Fruit fly (Drosophila melanogaster) whole organism, embryonic: Measurements from ENCODE around the gene Scgalpha.

Source experiments
- Blimp-1 ChIP-seq: fragments of 200-800 bp; sonication (Bioruptor generic); optimal IDR thresholded peaks from 3 replicates; lab custom pipeline; 2018; ENCODE audit warnings: missing biosample characterization, missing genetic modification characterization, mild to moderate bottlenecking, moderate library complexity, missing genetic modification reagents
- CG10147 ChIP-seq: fragments of 200-800 bp; sonication (Bioruptor generic); optimal IDR thresholded peaks from 2 replicates; lab custom pipeline; 2019; ENCODE audit warnings: missing biosample characterization, mild to moderate bottlenecking, missing genetic modification characterization, moderate library complexity
- CG10543 ChIP-seq: fragments of 200-800 bp; sonication (Bioruptor generic); optimal IDR thresholded peaks from 3 replicates; lab custom pipeline; 2017; ENCODE audit warnings: missing biosample characterization, mild to moderate bottlenecking, missing genetic modification characterization, moderate library complexity
- CG11093 ChIP-seq: fragments of 200-800 bp; sonication (Bioruptor generic); IDR thresholded peaks from 3 replicates; pipeline ENCODE4 v1.3.6; 2022; ENCODE audit warnings: missing biosample characterization, missing genetic modification characterization
- CG11723 ChIP-seq: fragments of 200-800 bp; sonication (Bioruptor generic); optimal IDR thresholded peaks from 2 replicates; lab custom pipeline; 2017; ENCODE audit warnings: missing biosample characterization, mild to moderate bottlenecking, missing genetic modification characterization
- CG15479 ChIP-seq: fragments of 200-800 bp; sonication (Bioruptor generic); optimal IDR thresholded peaks from 3 replicates; lab custom pipeline; 2019; ENCODE audit warnings: missing biosample characterization, mild to moderate bottlenecking, missing genetic modification characterization, moderate library complexity
- CG1792 ChIP-seq: fragments of 200-800 bp; sonication (Bioruptor generic); optimal IDR thresholded peaks from 2 replicates; lab custom pipeline; 2016; ENCODE audit warnings: missing biosample characterization, missing genetic modification characterization
- CG18011 ChIP-seq: fragments of 200-800 bp; sonication (Bioruptor generic); optimal IDR thresholded peaks from 2 replicates; lab custom pipeline; 2017; ENCODE audit warnings: missing biosample characterization, missing genetic modification characterization, mild to moderate bottlenecking, moderate library complexity, missing genotype
- CG18476 ChIP-seq: fragments of 200-800 bp; sonication (Bioruptor generic); optimal IDR thresholded peaks from 2 replicates; lab custom pipeline; 2016; ENCODE audit warnings: missing biosample characterization, mild to moderate bottlenecking, missing genetic modification characterization
- CG2712 ChIP-seq: fragments of 200-800 bp; optimal IDR thresholded peaks from 3 replicates; lab custom pipeline; 2019; ENCODE audit warnings: missing biosample characterization, mild to moderate bottlenecking, missing genetic modification characterization, moderate library complexity
- CG2875 ChIP-seq: fragments of 200-800 bp; sonication (Bioruptor generic); optimal IDR thresholded peaks from 2 replicates; lab custom pipeline; 2017; ENCODE audit warnings: missing biosample characterization, mild to moderate bottlenecking, missing genetic modification characterization, missing genetic modification reagents
- CG3065 ChIP-seq: fragments of 200-800 bp; sonication (Bioruptor generic); optimal IDR thresholded peaks from 2 replicates; lab custom pipeline; 2016; ENCODE audit warnings: missing biosample characterization, missing genetic modification characterization
- CG31388 ChIP-seq: fragments of 200-800 bp; sonication (Bioruptor generic); optimal IDR thresholded peaks from 2 replicates; lab custom pipeline; 2016; ENCODE audit warnings: missing biosample characterization, missing genetic modification characterization
- CG32767 ChIP-seq: fragments of 200-800 bp; sonication (Bioruptor generic); IDR thresholded peaks from 2 replicates; pipeline ENCODE4 v1.3.6; 2022; ENCODE audit warnings: missing biosample characterization, missing genetic modification characterization
- CG33557 ChIP-seq: fragments of 200-800 bp; sonication (Bioruptor generic); optimal IDR thresholded peaks from 2 replicates; lab custom pipeline; 2019; ENCODE audit warnings: missing biosample characterization, mild to moderate bottlenecking, missing genetic modification characterization, moderate library complexity
- CG4820 ChIP-seq: fragments of 200-800 bp; sonication (Bioruptor generic); optimal IDR thresholded peaks from 3 replicates; lab custom pipeline; 2016; ENCODE audit warnings: missing biosample characterization, missing genetic modification characterization
- CG4854 ChIP-seq: fragments of 200-800 bp; sonication (Bioruptor generic); optimal IDR thresholded peaks from 2 replicates; lab custom pipeline; 2016; ENCODE audit warnings: missing biosample characterization, missing genetic modification characterization, inconsistent platforms
- CG5245 ChIP-seq: fragments of 200-800 bp; sonication (Bioruptor generic); optimal IDR thresholded peaks from 3 replicates; lab custom pipeline; 2016; ENCODE audit warnings: missing biosample characterization, missing genetic modification characterization
- CG6654 ChIP-seq: fragments of 200-800 bp; sonication (Bioruptor generic); optimal IDR thresholded peaks from 2 replicates; lab custom pipeline; 2017; ENCODE audit warnings: missing biosample characterization, mild to moderate bottlenecking, missing genetic modification characterization
- CG7556 ChIP-seq: fragments of 200-800 bp; sonication (Bioruptor generic); optimal IDR thresholded peaks from 2 replicates; lab custom pipeline; 2017; ENCODE audit warnings: missing biosample characterization, mild to moderate bottlenecking, missing genetic modification characterization
- CG9932 ChIP-seq: fragments of 200-800 bp; sonication (Bioruptor generic); IDR thresholded peaks from 2 replicates; pipeline ENCODE4 v1.3.6; 2022; ENCODE audit warnings: missing biosample characterization, missing genetic modification characterization
- CHES-1-like ChIP-seq: fragments of 200-800 bp; sonication (Bioruptor generic); optimal IDR thresholded peaks from 2 replicates; lab custom pipeline; 2016; ENCODE audit warnings: missing biosample characterization, missing genetic modification characterization
- Dip3 ChIP-seq: fragments of 200-800 bp; sonication (Bioruptor generic); optimal IDR thresholded peaks from 3 replicates; lab custom pipeline; 2016; ENCODE audit warnings: missing biosample characterization, missing genetic modification characterization
- Drgx ChIP-seq: fragments of 200-800 bp; sonication (Bioruptor generic); IDR thresholded peaks from 2 replicates; pipeline ENCODE4 v1.3.6; 2022; ENCODE audit warnings: missing biosample characterization, missing genetic modification characterization
- Fer2 ChIP-seq: fragments of 200-800 bp; sonication (Bioruptor generic); optimal IDR thresholded peaks from 2 replicates; lab custom pipeline; 2018; ENCODE audit warnings: missing biosample characterization, mild to moderate bottlenecking, missing genetic modification characterization, moderate library complexity
- HHEX ChIP-seq: fragments of 200-800 bp; sonication (Bioruptor generic); optimal IDR thresholded peaks from 3 replicates; lab custom pipeline; 2017; ENCODE audit warnings: missing biosample characterization, mild to moderate bottlenecking, missing genetic modification characterization, missing genetic modification reagents
- Hand ChIP-seq: fragments of 200-800 bp; sonication (Bioruptor generic); optimal IDR thresholded peaks from 2 replicates; lab custom pipeline; 2017; ENCODE audit warnings: mild to moderate bottlenecking, missing biosample characterization, missing genetic modification reagents, missing genetic modification characterization
- Lhr ChIP-seq: fragments of 200-800 bp; sonication (Bioruptor generic); optimal IDR thresholded peaks from 3 replicates; lab custom pipeline; 2017; ENCODE audit warnings: mild to moderate bottlenecking, missing biosample characterization, missing genetic modification reagents, missing genetic modification characterization
- Mad ChIP-seq: fragments of 200-800 bp; sonication (Bioruptor generic); optimal IDR thresholded peaks from 2 replicates; lab custom pipeline; 2016; ENCODE audit warnings: missing biosample characterization, missing genetic modification characterization
- Rfx ChIP-seq: fragments of 200-800 bp; sonication (Bioruptor generic); IDR thresholded peaks from 2 replicates; pipeline ENCODE4 v1.3.6; 2022; ENCODE audit warnings: missing biosample characterization, missing genetic modification characterization
- Rx ChIP-seq: fragments of 200-800 bp; sonication (Bioruptor generic); IDR thresholded peaks from 2 replicates; pipeline ENCODE4 v1.3.6; 2022; ENCODE audit warnings: missing biosample characterization, missing genetic modification characterization
- Side ChIP-seq: fragments of 200-800 bp; sonication (Bioruptor generic); optimal IDR thresholded peaks from 2 replicates; lab custom pipeline; 2016; ENCODE audit warnings: missing biosample characterization, missing genetic modification characterization
- Six4 ChIP-seq: fragments of 200-800 bp; sonication (Bioruptor generic); optimal IDR thresholded peaks from 2 replicates; lab custom pipeline; 2016; ENCODE audit warnings: missing biosample characterization, missing genetic modification characterization
- ap ChIP-seq: fragments of 200-800 bp; sonication (Bioruptor generic); IDR thresholded peaks from 2 replicates; pipeline ENCODE4 v1.3.6; 2022; ENCODE audit warnings: missing biosample characterization, missing genetic modification characterization
- dati ChIP-seq: fragments of 200-800 bp; sonication (Bioruptor generic); IDR thresholded peaks from 2 replicates; pipeline ENCODE4 v1.3.6; 2022; ENCODE audit warnings: missing biosample characterization, missing genetic modification characterization
- fu2 ChIP-seq: fragments of 200-800 bp; sonication (Bioruptor generic); optimal IDR thresholded peaks from 2 replicates; lab custom pipeline; 2016; ENCODE audit warnings: missing biosample characterization, missing genetic modification characterization
- gsb ChIP-seq: fragments of 200-800 bp; sonication (Bioruptor generic); IDR thresholded peaks from 2 replicates; pipeline ENCODE4 v1.3.6; 2022; ENCODE audit warnings: missing biosample characterization, missing genetic modification characterization
- her ChIP-seq: fragments of 200-800 bp; sonication (Bioruptor generic); optimal IDR thresholded peaks from 2 replicates; lab custom pipeline; 2016; ENCODE audit warnings: missing biosample characterization, missing genetic modification characterization
- jigr1 ChIP-seq: fragments of 200-800 bp; sonication (Bioruptor generic); IDR thresholded peaks from 3 replicates; pipeline ENCODE4 v1.3.6; 2022; ENCODE audit warnings: missing biosample characterization, missing genetic modification characterization
- kah ChIP-seq: fragments of 200-800 bp; sonication (Bioruptor generic); optimal IDR thresholded peaks from 2 replicates; lab custom pipeline; 2018; ENCODE audit warnings: missing biosample characterization, mild to moderate bottlenecking, missing genetic modification characterization
- lab ChIP-seq: fragments of 200-800 bp; sonication (Bioruptor generic); optimal IDR thresholded peaks from 3 replicates; lab custom pipeline; 2017; ENCODE audit warnings: missing biosample characterization, missing genetic modification characterization, mild to moderate bottlenecking, moderate library complexity, missing genetic modification reagents
- lov ChIP-seq, 2 experiments: fragments of 200-800 bp in 1 of 2; fragments of >200 bp in 1 of 2; sonication (Bioruptor generic) in 1 of 2; IDR thresholded peaks in 1 of 2; optimal IDR thresholded peaks in 1 of 2; 2 replicates in 1 of 2; 3 replicates in 1 of 2; pipeline versions ENCODE4 v1.3.6 to Lab custom; 2017 to 2022; ENCODE audit warnings: missing biosample characterization in 1 of 2, missing genetic modification characterization in 1 of 2
- peb ChIP-seq: fragments of 200-800 bp; sonication (Bioruptor generic); IDR thresholded peaks from 2 replicates; pipeline ENCODE4 v1.3.6; 2022; ENCODE audit warnings: missing biosample characterization, missing genetic modification characterization
- phol ChIP-seq: fragments of 200-800 bp; sonication (Bioruptor generic); optimal IDR thresholded peaks from 3 replicates; lab custom pipeline; 2018; ENCODE audit warnings: missing biosample characterization, mild to moderate bottlenecking, missing genetic modification characterization, moderate library complexity
- run ChIP-seq: fragments of 200-800 bp; sonication (Bioruptor generic); optimal IDR thresholded peaks from 3 replicates; lab custom pipeline; 2018; ENCODE audit warnings: missing biosample characterization, mild to moderate bottlenecking, missing genetic modification characterization
- sens ChIP-seq: fragments of 200-800 bp; sonication (Bioruptor generic); peaks from one replicate; lab custom pipeline; 2016; ENCODE audit warnings: missing biosample characterization, missing genetic modification characterization
- slou ChIP-seq: fragments of 200-800 bp; sonication (Bioruptor generic); optimal IDR thresholded peaks from 3 replicates; lab custom pipeline; 2016; ENCODE audit warnings: missing biosample characterization, missing genetic modification characterization
- trh ChIP-seq: fragments of 200-800 bp; sonication (Bioruptor generic); optimal IDR thresholded peaks from 2 replicates; lab custom pipeline; 2016; ENCODE audit warnings: missing biosample characterization, missing genetic modification characterization
- vnd ChIP-seq: fragments of 200-800 bp; sonication (Bioruptor generic); IDR thresholded peaks from 3 replicates; pipeline ENCODE4 v1.3.6; 2022; ENCODE audit warnings: missing biosample characterization, missing genetic modification characterization; ENCODE audit not compliant: partially characterized antibody

The Scgalpha gene

dm6 chr2L:8350560-8351171, 47.4 kb downstream of the Scgalpha start (continued):
- TF ChIP-seq Six4 (GFP tag; lab: Kevin White, UChicago) (no peak), run (tag; lab: Kevin White, UChicago) (no peak), Dip3 (GFP tag; lab: Kevin White, UChicago) (no peak), CG10147 (no peak), fu2 (no peak), Mad (GFP tag; lab: Kevin White, UChicago) (no peak), CG11723 (no peak), CG31388 (GFP tag; lab: Kevin White, UChicago) (no peak), CG18011 (GFP tag; lab: Kevin White, UChicago) (peak; percentile 17), ap (no peak), CG3065 (GFP tag; lab: Kevin White, UChicago) (no peak), slou (no peak), vnd (GFP tag; lab: Robert Waterston, UW) (no peak), Rx (GFP tag; lab: Robert Waterston, UW) (no peak), HHEX (peak; percentile 61), CG9932 (GFP tag; lab: Robert Waterston, UW) (no peak), CG7556 (GFP tag; lab: Kevin White, UChicago) (no peak), CG11093 (GFP tag; lab: Robert Waterston, UW) (no peak), Hand (peak; percentile 52), CHES-1-like (GFP tag; lab: Kevin White, UChicago) (no peak), Lhr (GFP tag; lab: Kevin White, UChicago) (no peak), dati (no peak), CG4820 (GFP tag; lab: Kevin White, UChicago) (no peak), CG5245 (GFP tag; lab: Kevin White, UChicago) (no peak), CG2875 (GFP tag; lab: Kevin White, UChicago) (no peak), Side (GFP tag; lab: Kevin White, UChicago) (peak; percentile 16), lab (GFP tag; lab: Kevin White, UChicago) (peak; percentile 78), CG33557 (GFP tag; lab: Kevin White, UChicago) (no peak), Drgx (GFP tag; lab: Robert Waterston, UW) (no peak), sens (GFP tag; lab: Kevin White, UChicago) (peak; percentile 55), CG10543 (GFP tag; lab: Kevin White, UChicago) (peak; percentile 51), Fer2 (no peak), CG15479 (no peak), CG18476 (GFP tag; lab: Kevin White, UChicago) (no peak), jigr1 (GFP tag; lab: Robert Waterston, UW) (no peak), CG1792 (GFP tag; lab: Kevin White, UChicago) (no peak), phol (no peak), Blimp-1 (no peak), kah (GFP tag; lab: Kevin White, UChicago) (no peak), peb (GFP tag; lab: Robert Waterston, UW) (no peak), CG32767 (GFP tag; lab: Robert Waterston, UW) (no peak), gsb (GFP tag; lab: Robert Waterston, UW) (no peak), her (peak; percentile 28), CG4854 (GFP tag; lab: Kevin White, UChicago) (no peak), Rfx (no peak; the same call in 1 of the 2 replicates), CG6654 (no peak), lov (optimal IDR thresholded peaks at IDR 0.05; lab: Kevin White, UChicago) (no peak), lov (GFP tag; IDR thresholded peaks at IDR 0.05; lab: Robert Waterston, UW) (no peak), CG2712 (tag; lab: Kevin White, UChicago) (no peak), trh (GFP tag; lab: Kevin White, UChicago) (no peak)
